Worm (Caenorhabditis elegans): ENCODE data around the gene F35D11.4.

Gene F35D11.4

ce11 chrII:4621650-4622049, 18.4 kb downstream of the F35D11.4 start, which contains the start of gene clec-139:
TSS of gene clec-139 (minus strand) at chrII:4621750.
- no peak for TF ChIP-seq nhr-232 (tag; optimal IDR thresholded peaks at IDR 0.05)
- TF ChIP-seq ttx-3 (tag; optimal IDR thresholded peaks at IDR 0.05), result no peak

- TF ChIP-seq hlh-13 (GFP tag; optimal IDR thresholded peaks at IDR 0.05), result no peak
- no peak for TF ChIP-seq tbx-2 (tag; optimal IDR thresholded peaks at IDR 0.05)
- TF ChIP-seq K09A11.1 (tag; optimal IDR thresholded peaks at IDR 0.05; ENCODE audit: insufficient read depth), result no peak
- no peak for TF ChIP-seq madf-2 (tag; optimal IDR thresholded peaks at IDR 0.05)
- no peak for TF ChIP-seq ceh-24 (tag; optimal IDR thresholded peaks at IDR 0.05)
- no peak for TF ChIP-seq pax-1 (tag; optimal IDR thresholded peaks at IDR 0.05)
- no peak for TF ChIP-seq pha-4 (tag; optimal IDR thresholded peaks at IDR 0.05)
- no peak for TF ChIP-seq hlh-30 (tag; optimal IDR thresholded peaks at IDR 0.05; ENCODE audit: insufficient read depth)
- TF ChIP-seq ztf-16 (tag; optimal IDR thresholded peaks at IDR 0.05), result no peak
- TF ChIP-seq ama-1 (optimal IDR thresholded peaks at IDR 0.05), result no peak
- no peak for TF ChIP-seq ceh-6 (GFP tag; optimal IDR thresholded peaks at IDR 0.05)
Measured at ce11 chrII:4626606-4627005, 23.4 kb downstream of the F35D11.4 start, which contains the start of gene F35D11.1. TSS of gene F35D11.1 (plus strand) at chrII:4626906.

ce11 chrII:4631479-4631878, 28.3 kb downstream of the F35D11.4 start:
- TF ChIP-seq ttx-3 (tag; optimal IDR thresholded peaks at IDR 0.05) (no peak), odd-2 (tag; optimal IDR thresholded peaks at IDR 0.05) (no peak), nhr-11 (tag; optimal IDR thresholded peaks at IDR 0.05) (no peak), ceh-45 (GFP tag; IDR thresholded peaks at IDR 0.05) (no peak), rnt-1 (tag; optimal IDR thresholded peaks at IDR 0.05) (no peak), nhr-232 (tag; optimal IDR thresholded peaks at IDR 0.05) (no peak), unc-86 (tag; optimal IDR thresholded peaks at IDR 0.05) (no peak), nfya-1 (tag; optimal IDR thresholded peaks at IDR 0.05) (no peak), ceh-2 (tag; optimal IDR thresholded peaks at IDR 0.05) (no peak), sox-2 (GFP tag; IDR thresholded peaks at IDR 0.05) (no peak), fkh-6 (tag; optimal IDR thresholded peaks at IDR 0.05) (no peak), zip-5 (tag; optimal IDR thresholded peaks at IDR 0.05) (no peak), sox-4 (tag; optimal IDR thresholded peaks at IDR 0.05) (no peak), ceh-24 (tag; optimal IDR thresholded peaks at IDR 0.05) (no peak), hlh-6 (tag; optimal IDR thresholded peaks at IDR 0.05) (no peak), ama-1 (optimal IDR thresholded peaks at IDR 0.05) (no peak)

ce11 chrII:4638241-4638640, 35.0 kb downstream of the F35D11.4 start, which contains the start of gene che-10:
TSS of gene che-10 (minus strand) at chrII:4638341.
- TF ChIP-seq lim-6 (tag; optimal IDR thresholded peaks at IDR 0.05), result no peak
- no peak for TF ChIP-seq sdc-2 (tag; optimal IDR thresholded peaks at IDR 0.05)
- TF ChIP-seq eyg-1 (tag; optimal IDR thresholded peaks at IDR 0.05), result no peak
- TF ChIP-seq K09A11.1 (tag; optimal IDR thresholded peaks at IDR 0.05; ENCODE audit: insufficient read depth), result no peak
- TF ChIP-seq ceh-6 (GFP tag; optimal IDR thresholded peaks at IDR 0.05), result no peak
- TF ChIP-seq pros-1 (tag; optimal IDR thresholded peaks at IDR 0.05), result no peak
- TF ChIP-seq nhr-232 (tag; optimal IDR thresholded peaks at IDR 0.05), result no peak
- TF ChIP-seq hlh-6 (tag; optimal IDR thresholded peaks at IDR 0.05), result no peak

- TF ChIP-seq C38D4.7 (GFP tag; optimal IDR thresholded peaks at IDR 0.05) (no peak), madf-2 (tag; optimal IDR thresholded peaks at IDR 0.05) (no peak), lin-11 (tag; optimal IDR thresholded peaks at IDR 0.05) (no peak), unc-3 (GFP tag; conservative IDR thresholded peaks at IDR 0.05) (no peak), unc-3 (tag; optimal IDR thresholded peaks at IDR 0.05) (no peak), ceh-31 (tag; optimal IDR thresholded peaks at IDR 0.05) (no peak), mec-3 (tag; optimal IDR thresholded peaks at IDR 0.05; ENCODE audit: borderline replicate concordance) (no peak), elt-4 (tag; optimal IDR thresholded peaks at IDR 0.05) (no peak), sdc-2 (tag; optimal IDR thresholded peaks at IDR 0.05) (no peak), fkh-10 (GFP tag; optimal IDR thresholded peaks at IDR 0.05) (no peak), ceh-6 (GFP tag; optimal IDR thresholded peaks at IDR 0.05) (no peak), hlh-15 (tag; optimal IDR thresholded peaks at IDR 0.05) (no peak), odd-2 (tag; optimal IDR thresholded peaks at IDR 0.05) (no peak), ceh-30 (tag; optimal IDR thresholded peaks at IDR 0.05) (no peak), nhr-11 (tag; optimal IDR thresholded peaks at IDR 0.05) (no peak), fkh-6 (tag; optimal IDR thresholded peaks at IDR 0.05) (no peak), dve-1 (tag; optimal IDR thresholded peaks at IDR 0.05) (no peak), eyg-1 (tag; optimal IDR thresholded peaks at IDR 0.05) (no peak), pat-9 (tag; optimal IDR thresholded peaks at IDR 0.05) (no peak)
Measured at ce11 chrII:4638891-4639290, 35.7 kb downstream of the F35D11.4 start.
